Fruit fly (Drosophila melanogaster): ENCODE measurements around the gene CalpC.
A peak's percentile ranks its signal among the peaks of the same experiment; 100 is the strongest.

The CalpC gene

dm6 chrX:16288492-16288964 is 37.0 kb upstream of the CalpC start, which contains the start of the genes CG32576 and caz (continued):
- TF ChIP-seq CG15011 (GFP tag; optimal IDR thresholded peaks at IDR 0.05) (no peak), Dp (GFP tag; optimal IDR thresholded peaks at IDR 0.05) (peak; percentile 50), CG33213 (GFP tag; optimal IDR thresholded peaks at IDR 0.05) (no peak), tll (GFP tag; optimal IDR thresholded peaks at IDR 0.05) (peak in 1 of 2 experiments; percentile 11), oc (tag; optimal IDR thresholded peaks at IDR 0.05) (no peak), CG31224 (GFP tag; IDR thresholded peaks at IDR 0.05) (no peak), pita (GFP tag; optimal IDR thresholded peaks at IDR 0.05) (no peak), prd (optimal IDR thresholded peaks at IDR 0.05) (no peak), prd (GFP tag; IDR thresholded peaks at IDR 0.05) (peak; percentile 42; the same call in 1 of the 3 replicates), hbn (GFP tag; IDR thresholded peaks at IDR 0.05; ENCODE audit: partially characterized antibody) (peak; percentile 32; the same call in 1 of the 2 replicates), cwo (GFP tag; optimal IDR thresholded peaks at IDR 0.05) (no peak), her (GFP tag; optimal IDR thresholded peaks at IDR 0.05) (no peak), Doc2 (GFP tag; IDR thresholded peaks at IDR 0.05) (no peak), CG7987 (GFP tag; optimal IDR thresholded peaks at IDR 0.05) (no peak), CG7928 (GFP tag; optimal IDR thresholded peaks at IDR 0.05) (peak; percentile 95), kni (GFP tag; optimal IDR thresholded peaks at IDR 0.05) (no peak), Dip3 (GFP tag; optimal IDR thresholded peaks at IDR 0.05) (peak; percentile 7), CG17359 (tag; optimal IDR thresholded peaks at IDR 0.05) (no peak), jumu (GFP tag; optimal IDR thresholded peaks at IDR 0.05) (no peak), CG11695 (GFP tag; IDR thresholded peaks at IDR 0.05) (no peak), CG32772 (GFP tag; IDR thresholded peaks at IDR 0.05) (no peak), Oli (tag; optimal IDR thresholded peaks at IDR 0.05) (no peak), CG7839 (tag; optimal IDR thresholded peaks at IDR 0.05) (no peak), croc (GFP tag; conservative IDR thresholded peaks at IDR 0.05) (no peak), CG14965 (GFP tag; optimal IDR thresholded peaks at IDR 0.05; ENCODE audit: borderline replicate concordance) (no peak), CG11247 (GFP tag; IDR thresholded peaks at IDR 0.05) (no peak), lbe (GFP tag; optimal IDR thresholded peaks at IDR 0.05) (peak; percentile 63), CG2199 (GFP tag; IDR thresholded peaks at IDR 0.05) (no peak), gt (GFP tag; IDR thresholded peaks at IDR 0.05) (no peak), Scr (GFP tag; IDR thresholded peaks at IDR 0.05; ENCODE audit: partially characterized antibody) (peak; percentile 76), chm (GFP tag; IDR thresholded peaks at IDR 0.05) (no peak), CG3407 (GFP tag; optimal IDR thresholded peaks at IDR 0.05) (no peak), pb (GFP tag; optimal IDR thresholded peaks at IDR 0.05) (no peak), CG17912 (GFP tag; optimal IDR thresholded peaks at IDR 0.05) (no peak), ftz-f1 (GFP tag; optimal IDR thresholded peaks at IDR 0.05) (no peak), sr (GFP tag; IDR thresholded peaks at IDR 0.05) (no peak)

DNA sequence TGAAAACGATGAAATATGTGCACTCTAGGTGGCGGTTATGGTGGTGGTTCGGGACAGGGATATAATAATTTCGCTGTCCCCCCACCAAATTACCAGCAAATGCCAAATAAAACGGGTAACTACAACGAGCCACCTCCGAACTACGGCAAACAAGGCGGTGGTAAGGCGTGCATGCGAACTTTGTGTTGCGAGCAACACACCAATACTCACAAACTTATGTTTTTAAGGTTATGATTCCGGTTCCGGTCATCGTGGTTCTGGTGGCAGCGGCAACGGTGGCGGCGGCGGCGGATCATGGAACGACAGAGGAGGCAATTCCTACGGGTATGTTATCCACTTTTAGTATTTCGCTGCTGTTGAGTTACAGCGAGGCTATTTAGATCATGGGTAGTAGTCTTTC is 36.6 kb upstream of the CalpC start:
- no peak for TF ChIP-seq CG30020 (tag; optimal IDR thresholded peaks at IDR 0.05)
- TF ChIP-seq pita (GFP tag; optimal IDR thresholded peaks at IDR 0.05) = no peak
- no peak for TF ChIP-seq ase (GFP tag; IDR thresholded peaks at IDR 0.05)
- no peak for TF ChIP-seq H2.0 (GFP tag; IDR thresholded peaks at IDR 0.05)
- TF ChIP-seq dm (GFP tag; optimal IDR thresholded peaks at IDR 0.05) = peak; percentile 42
- peak; percentile 41 for TF ChIP-seq cg (GFP tag; optimal IDR thresholded peaks at IDR 0.05)
- no peak for TF ChIP-seq CG8478 (optimal IDR thresholded peaks at IDR 0.05)
- TF ChIP-seq CoRest (tag; optimal IDR thresholded peaks at IDR 0.05) = no peak
- no peak for TF ChIP-seq CG10274 (GFP tag; optimal IDR thresholded peaks at IDR 0.05)
- no peak for TF ChIP-seq bsh (GFP tag; optimal IDR thresholded peaks at IDR 0.05)
- no peak for TF ChIP-seq CG4707 (GFP tag; optimal IDR thresholded peaks at IDR 0.05)
- TF ChIP-seq Optix (GFP tag; IDR thresholded peaks at IDR 0.05) = no peak
- no peak for TF ChIP-seq Asciz (GFP tag; optimal IDR thresholded peaks at IDR 0.05)
- TF ChIP-seq Meics (GFP tag; optimal IDR thresholded peaks at IDR 0.05) = no peak
- TF ChIP-seq CG17328 (GFP tag; IDR thresholded peaks at IDR 0.05) = no peak
- no peak for TF ChIP-seq az2 (GFP tag; optimal IDR thresholded peaks at IDR 0.05)
- no peak for TF ChIP-seq zfh1 (GFP tag; IDR thresholded peaks at IDR 0.05)
- TF ChIP-seq Med (GFP tag) = peak; percentile 16
- no peak for TF ChIP-seq bab2 (GFP tag; optimal IDR thresholded peaks at IDR 0.05)
